Fruit fly (Drosophila melanogaster) whole organism, prepupa: ENCODE data around the gene NK7.1.
A peak's percentile ranks its signal among the peaks of the same experiment; 100 is the strongest.

ENCODE experiments used
- CG10631 ChIP-seq: fragments of 200-800 bp; sonication (Bioruptor generic); optimal IDR thresholded peaks from 2 replicates; lab custom pipeline; 2016; ENCODE audit warnings: missing biosample characterization, missing genetic modification characterization
- CG10669 ChIP-seq: fragments of 200-800 bp; sonication (Bioruptor generic); optimal IDR thresholded peaks from 3 replicates; lab custom pipeline; 2018; ENCODE audit warnings: missing biosample characterization, mild to moderate bottlenecking, missing genetic modification characterization, moderate library complexity
- CG11294 ChIP-seq: fragments of 200-800 bp; sonication (Bioruptor generic); IDR thresholded peaks from 2 replicates; pipeline ENCODE4 v1.3.6; 2022; ENCODE audit warnings: missing biosample characterization, missing genetic modification characterization
- CG11762 ChIP-seq: fragments of 200-800 bp; sonication (Bioruptor generic); optimal IDR thresholded peaks from 3 replicates; lab custom pipeline; 2016; ENCODE audit warnings: missing biosample characterization, missing genetic modification characterization; ENCODE audit not compliant: insufficient read depth
- CG11902 ChIP-seq: fragments of 200-800 bp; sonication (Bioruptor generic); optimal IDR thresholded peaks from 3 replicates; lab custom pipeline; 2016; ENCODE audit warnings: missing biosample characterization, missing genetic modification characterization
- CG15336 ChIP-seq: fragments of 200-800 bp; sonication (Bioruptor generic); IDR thresholded peaks from 2 replicates; pipeline ENCODE4 v1.3.6; 2022; ENCODE audit warnings: missing biosample characterization, missing genetic modification characterization
- CG1621 ChIP-seq: fragments of 200-800 bp; sonication (Bioruptor generic); optimal IDR thresholded peaks from 3 replicates; lab custom pipeline; 2018; ENCODE audit warnings: missing biosample characterization, mild to moderate bottlenecking, missing genetic modification characterization
- CG16779 ChIP-seq: fragments of 200-800 bp; sonication (Bioruptor generic); optimal IDR thresholded peaks from 3 replicates; lab custom pipeline; 2017; ENCODE audit warnings: missing biosample characterization, mild to moderate bottlenecking, missing genetic modification characterization
- CG3032 ChIP-seq: fragments of 200-800 bp; optimal IDR thresholded peaks from 2 replicates; lab custom pipeline; 2019; ENCODE audit warnings: missing biosample characterization, mild to moderate bottlenecking, missing genetic modification characterization, moderate library complexity
- CG32006 ChIP-seq: fragments of 200-800 bp; sonication (Bioruptor generic); optimal IDR thresholded peaks from 3 replicates; lab custom pipeline; 2017; ENCODE audit warnings: missing biosample characterization, mild to moderate bottlenecking, missing genetic modification characterization
- CG34406 ChIP-seq: fragments of 200-800 bp; sonication (Bioruptor generic); optimal IDR thresholded peaks from 3 replicates; lab custom pipeline; 2016; ENCODE audit warnings: missing biosample characterization, missing genetic modification characterization
- CG3919 ChIP-seq: fragments of 200-800 bp; sonication (Bioruptor generic); optimal IDR thresholded peaks from 3 replicates; lab custom pipeline; 2016; ENCODE audit warnings: missing biosample characterization, missing genetic modification characterization
- CG6276 ChIP-seq: fragments of 200-800 bp; sonication (Bioruptor generic); optimal IDR thresholded peaks from 2 replicates; lab custom pipeline; 2017; ENCODE audit warnings: missing biosample characterization, mild to moderate bottlenecking, missing genetic modification characterization
- CG6792 ChIP-seq: fragments of 200-800 bp; sonication (Bioruptor generic); optimal IDR thresholded peaks from 3 replicates; lab custom pipeline; 2016; ENCODE audit warnings: missing biosample characterization, missing genetic modification characterization
- CG6808 ChIP-seq: fragments of 200-800 bp; sonication (Bioruptor generic); optimal IDR thresholded peaks from 3 replicates; lab custom pipeline; 2017; ENCODE audit warnings: missing biosample characterization, missing genetic modification characterization, mild to moderate bottlenecking, moderate library complexity, missing genetic modification reagents
- CG7368 ChIP-seq: fragments of 200-800 bp; sonication (Bioruptor generic); optimal IDR thresholded peaks from 3 replicates; lab custom pipeline; 2016; ENCODE audit warnings: missing biosample characterization, missing genetic modification characterization
- CG8119 ChIP-seq: fragments of 200-800 bp; sonication (Bioruptor generic); IDR thresholded peaks from 3 replicates; pipeline ENCODE4 v1.3.6; 2022; ENCODE audit warnings: missing biosample characterization, missing genetic modification characterization
- CG8319 ChIP-seq: fragments of 200-800 bp; sonication (Bioruptor generic); optimal IDR thresholded peaks from 3 replicates; lab custom pipeline; 2016; ENCODE audit warnings: missing biosample characterization, missing genetic modification characterization
- CG8632 ChIP-seq: fragments of 200-800 bp; sonication (Bioruptor generic); optimal IDR thresholded peaks from 3 replicates; lab custom pipeline; 2016; ENCODE audit warnings: missing biosample characterization, missing genetic modification characterization
- Eip75B ChIP-seq: fragments of 200-800 bp; sonication (Bioruptor generic); optimal IDR thresholded peaks from 3 replicates; lab custom pipeline; 2016; ENCODE audit warnings: missing biosample characterization, missing genetic modification characterization
- Eip78C ChIP-seq: fragments of 200-800 bp; sonication (Bioruptor generic); peaks from one replicate; lab custom pipeline; 2016; ENCODE audit warnings: missing biosample characterization, missing genetic modification characterization
- Eip93F ChIP-seq: fragments of 200-800 bp; sonication (Bioruptor generic); optimal IDR thresholded peaks from 2 replicates; lab custom pipeline; 2016; ENCODE audit warnings: missing biosample characterization, mild to moderate bottlenecking, missing genetic modification characterization
- Ets21C ChIP-seq: fragments of 200-800 bp; sonication (Bioruptor generic); optimal IDR thresholded peaks from 3 replicates; lab custom pipeline; 2016; ENCODE audit warnings: missing biosample characterization, missing genetic modification characterization
- Ets96B ChIP-seq: fragments of 200-800 bp; optimal IDR thresholded peaks from 2 replicates; lab custom pipeline; 2019; ENCODE audit warnings: missing biosample characterization, mild to moderate bottlenecking, missing genetic modification characterization, moderate library complexity
- Gug ChIP-seq: fragments of 200-800 bp; sonication (Bioruptor generic); IDR thresholded peaks from 2 replicates; pipeline ENCODE4 v1.3.6; 2022; ENCODE audit warnings: missing biosample characterization, missing genetic modification characterization
- Hr38 ChIP-seq: sonication (Bioruptor generic); optimal IDR thresholded peaks from 2 replicates; lab custom pipeline; 2016; ENCODE audit warnings: missing biosample characterization, missing genetic modification characterization
- Hr39 ChIP-seq: fragments of 200-800 bp; sonication (Bioruptor generic); optimal IDR thresholded peaks from 2 replicates; lab custom pipeline; 2016; ENCODE audit warnings: missing biosample characterization, missing genetic modification characterization
- Hr4 ChIP-seq: fragments of 200-800 bp; sonication (Bioruptor generic); optimal IDR thresholded peaks from 3 replicates; lab custom pipeline; 2016; ENCODE audit warnings: missing biosample characterization, missing genetic modification characterization
- Met ChIP-seq: fragments of 200-800 bp; sonication (Bioruptor generic); optimal IDR thresholded peaks from 3 replicates; lab custom pipeline; 2016; ENCODE audit warnings: missing biosample characterization, missing genetic modification characterization
- OdsH ChIP-seq: fragments of 200-800 bp; sonication (Bioruptor generic); optimal IDR thresholded peaks from 3 replicates; lab custom pipeline; 2016; ENCODE audit warnings: missing biosample characterization, missing genetic modification characterization
- Smox ChIP-seq: fragments of 200-800 bp; sonication (Bioruptor generic); optimal IDR thresholded peaks from 3 replicates; lab custom pipeline; 2016; ENCODE audit warnings: missing biosample characterization, missing genetic modification characterization
- Sox102F ChIP-seq: fragments of 200-800 bp; sonication (Bioruptor generic); optimal IDR thresholded peaks from 2 replicates; lab custom pipeline; 2016; ENCODE audit warnings: missing biosample characterization, mild to moderate bottlenecking, missing genetic modification characterization
- Sox15 ChIP-seq: fragments of 200-800 bp; sonication (Bioruptor generic); optimal IDR thresholded peaks from 3 replicates; lab custom pipeline; 2016; ENCODE audit warnings: missing biosample characterization, missing genetic modification characterization
- achi ChIP-seq: fragments of 200-800 bp; sonication (Bioruptor generic); optimal IDR thresholded peaks from 3 replicates; lab custom pipeline; 2016; ENCODE audit warnings: missing biosample characterization, missing genetic modification characterization
- acj6 ChIP-seq: fragments of 200-800 bp; sonication (Bioruptor generic); optimal IDR thresholded peaks from 3 replicates; lab custom pipeline; 2016; ENCODE audit warnings: missing biosample characterization, missing genetic modification characterization
- cyc ChIP-seq: fragments of 200-800 bp; sonication (Bioruptor generic); optimal IDR thresholded peaks from 3 replicates; lab custom pipeline; 2016; ENCODE audit warnings: missing biosample characterization, missing genetic modification characterization
- dac ChIP-seq: fragments of 200-800 bp; sonication (Bioruptor generic); optimal IDR thresholded peaks from 2 replicates; lab custom pipeline; 2017; ENCODE audit warnings: missing biosample characterization, mild to moderate bottlenecking, missing genetic modification characterization
- eg ChIP-seq: fragments of 200-800 bp; sonication (Bioruptor generic); IDR thresholded peaks from 3 replicates; pipeline ENCODE4 v1.3.6; 2022; ENCODE audit warnings: missing biosample characterization, missing genetic modification characterization
- esn ChIP-seq: fragments of 200-800 bp; sonication (Bioruptor generic); optimal IDR thresholded peaks from 2 replicates; lab custom pipeline; 2016; ENCODE audit warnings: missing biosample characterization, mild to moderate bottlenecking, missing genetic modification characterization, moderate library complexity
- fd85E ChIP-seq: fragments of 200-800 bp; sonication (Bioruptor generic); optimal IDR thresholded peaks from 3 replicates; lab custom pipeline; 2016; ENCODE audit warnings: missing biosample characterization, missing genetic modification characterization
- fkh ChIP-seq: fragments of 200-800 bp; sonication (Bioruptor generic); optimal IDR thresholded peaks from 3 replicates; lab custom pipeline; 2017; ENCODE audit warnings: missing biosample characterization, mild to moderate bottlenecking, missing genetic modification characterization, moderate library complexity
- lz ChIP-seq: fragments of 200-800 bp; sonication (Bioruptor generic); optimal IDR thresholded peaks from 3 replicates; lab custom pipeline; 2016; ENCODE audit warnings: missing biosample characterization, missing genetic modification characterization
- net ChIP-seq: fragments of 200-800 bp; sonication (Bioruptor generic); optimal IDR thresholded peaks from 3 replicates; lab custom pipeline; 2016; ENCODE audit warnings: missing biosample characterization, missing genetic modification characterization
- pdm3 ChIP-seq: fragments of 200-800 bp; sonication (Bioruptor generic); optimal IDR thresholded peaks from 3 replicates; lab custom pipeline; 2016; ENCODE audit warnings: missing biosample characterization, missing genetic modification characterization
- spab ChIP-seq: fragments of 200-800 bp; sonication (Bioruptor generic); optimal IDR thresholded peaks from 2 replicates; lab custom pipeline; 2017; ENCODE audit warnings: missing biosample characterization, mild to moderate bottlenecking, missing genetic modification characterization, missing genetic modification reagents
- ss ChIP-seq, 2 experiments: fragments of 200-800 bp; sonication (Bioruptor generic); optimal IDR thresholded peaks; 2 replicates in 1 of 2; 3 replicates in 1 of 2; lab custom pipeline; 2017 to 2018; ENCODE audit warnings: mild to moderate bottlenecking in 2 of 2, missing biosample characterization in 2 of 2, missing genetic modification characterization in 2 of 2, moderate library complexity in 1 of 2
- topi ChIP-seq: fragments of 200-800 bp; sonication (Bioruptor generic); optimal IDR thresholded peaks from 3 replicates; lab custom pipeline; 2016; ENCODE audit warnings: missing biosample characterization, missing genetic modification characterization
- vri ChIP-seq: fragments of 200-800 bp; sonication (Bioruptor generic); optimal IDR thresholded peaks from 3 replicates; lab custom pipeline; 2016; ENCODE audit warnings: missing biosample characterization, mild to moderate bottlenecking, missing genetic modification characterization

The NK7.1 gene

dm6 chr3R:14386088-14386822, 13.5 kb upstream of the NK7.1 start (continued):
- TF ChIP-seq CG11762 (GFP tag; lab: Kevin White, UChicago) (no peak), CG34406 (GFP tag; lab: Kevin White, UChicago) (peak; percentile 42), vri (GFP tag; lab: Kevin White, UChicago) (peak; percentile 11), Ets96B (peak; percentile 40), Hr38 (GFP tag; lab: Kevin White, UChicago) (no peak), CG10669 (peak; percentile 33), ss (GFP tag; optimal IDR thresholded peaks at IDR 0.05; lab: Kevin White, UChicago) (peak; percentile 30 to 73), CG3032 (tag; lab: Kevin White, UChicago) (peak; percentile 1), acj6 (GFP tag; lab: Kevin White, UChicago) (peak; percentile 17), CG6808 (GFP tag; lab: Kevin White, UChicago) (peak; percentile 26), topi (peak; percentile 30)

DNA sequence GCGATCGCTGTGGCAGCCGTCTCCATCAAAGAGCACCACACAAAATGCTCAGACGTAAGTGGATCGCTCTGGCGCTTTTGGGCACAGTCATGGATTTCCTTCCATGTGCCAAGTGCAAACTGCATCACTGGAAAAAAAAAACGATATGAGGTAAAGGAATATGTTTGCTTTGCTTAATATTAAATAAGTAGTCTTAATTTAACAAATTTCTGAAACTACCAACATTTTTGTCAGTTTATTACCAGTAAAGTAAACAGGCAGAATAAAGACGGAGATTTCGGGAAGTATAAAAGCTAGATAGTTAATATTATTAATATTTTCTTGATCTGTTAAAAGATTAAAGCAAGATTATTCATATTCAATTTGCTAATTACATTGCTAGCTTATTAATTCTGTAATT, 11.8 kb upstream of the NK7.1 start:
- TF ChIP-seq Eip78C, result peak; percentile 80
- no peak for TF ChIP-seq CG7368 (GFP tag; lab: Kevin White, UChicago)
- TF ChIP-seq topi, result no peak
- TF ChIP-seq ss (GFP tag; optimal IDR thresholded peaks at IDR 0.05; lab: Kevin White, UChicago), result no peak
- no peak for TF ChIP-seq Met
- no peak for TF ChIP-seq cyc
- no peak for TF ChIP-seq CG8119
- no peak for TF ChIP-seq esn
- no peak for TF ChIP-seq CG8319
- no peak for TF ChIP-seq vri (GFP tag; lab: Kevin White, UChicago)
- peak; percentile 37 for TF ChIP-seq CG6276
- no peak for TF ChIP-seq eg (GFP tag; lab: Robert Waterston, UW)
- TF ChIP-seq acj6 (GFP tag; lab: Kevin White, UChicago), result no peak
- TF ChIP-seq net (GFP tag; lab: Kevin White, UChicago), result no peak
- TF ChIP-seq dac, result no peak
- TF ChIP-seq Eip75B, result no peak
- TF ChIP-seq CG11294, result no peak
- TF ChIP-seq Gug (GFP tag; lab: Robert Waterston, UW), result no peak
- TF ChIP-seq lz, result no peak
- 0 out of 2 replicates have a peak, but pooled peaks have one; percentile 11 for TF ChIP-seq CG15336 (GFP tag; lab: Robert Waterston, UW)
- TF ChIP-seq Hr38 (GFP tag; lab: Kevin White, UChicago), result no peak
- TF ChIP-seq Ets96B, result no peak
- no peak for TF ChIP-seq Sox102F
- TF ChIP-seq CG6792 (GFP tag; lab: Kevin White, UChicago), result no peak
- peak; percentile 0 for TF ChIP-seq OdsH (GFP tag; lab: Kevin White, UChicago)
- peak; percentile 28 for TF ChIP-seq CG10631 (GFP tag; lab: Kevin White, UChicago)
- no peak for TF ChIP-seq CG8632 (GFP tag; lab: Kevin White, UChicago)
- no peak for TF ChIP-seq Smox (GFP tag; lab: Kevin White, UChicago)
- TF ChIP-seq CG11902 (GFP tag; lab: Kevin White, UChicago), result no peak
- no peak for TF ChIP-seq CG1621 (tag; lab: Kevin White, UChicago)
- TF ChIP-seq achi (GFP tag; lab: Kevin White, UChicago), result no peak
- TF ChIP-seq CG16779, result no peak
- peak; percentile 25 for TF ChIP-seq CG10669
- TF ChIP-seq spab (GFP tag; lab: Kevin White, UChicago), result no peak
- no peak for TF ChIP-seq pdm3 (GFP tag; lab: Kevin White, UChicago)
- TF ChIP-seq fd85E (GFP tag; lab: Kevin White, UChicago), result no peak
- peak; percentile 8 for TF ChIP-seq CG3919 (GFP tag; lab: Kevin White, UChicago)
- peak; percentile 34 for TF ChIP-seq CG32006 (GFP tag; lab: Kevin White, UChicago)
- peak; percentile 38 for TF ChIP-seq Hr4
- peak; percentile 29 for TF ChIP-seq CG6808 (GFP tag; lab: Kevin White, UChicago)
- no peak for TF ChIP-seq CG3032 (tag; lab: Kevin White, UChicago)
- TF ChIP-seq Sox15 (GFP tag; lab: Kevin White, UChicago), result no peak
- TF ChIP-seq Hr39 (GFP tag; lab: Kevin White, UChicago), result no peak
- TF ChIP-seq Ets21C (GFP tag; lab: Kevin White, UChicago), result no peak
- no peak for TF ChIP-seq Eip93F
- TF ChIP-seq fkh, result no peak
